Fruit fly (Drosophila melanogaster) whole organism, embryonic: ENCODE results near the gene CG14219.
A peak's percentile ranks its signal among the peaks of the same experiment; 100 is the strongest.

Experiments used
- Aef1 ChIP-seq: fragments of 200-800 bp; sonication (Bioruptor generic); IDR thresholded peaks from 3 replicates; pipeline ENCODE4 v1.3.6; 2022; ENCODE audit warnings: missing biosample characterization, missing genetic modification characterization
- Antp ChIP-seq: fragments of 200-800 bp; sonication (Bioruptor generic); optimal IDR thresholded peaks from 3 replicates; lab custom pipeline; 2016; ENCODE audit warnings: missing biosample characterization, missing genetic modification characterization
- Atf3 ChIP-seq: fragments of 200-800 bp; sonication (Bioruptor generic); optimal IDR thresholded peaks from 3 replicates; lab custom pipeline; 2016; ENCODE audit warnings: missing biosample characterization, missing genetic modification characterization
- B-H1 ChIP-seq: fragments of 200-800 bp; sonication (Bioruptor generic); IDR thresholded peaks from 3 replicates; pipeline ENCODE4 v1.3.6; 2022; ENCODE audit warnings: missing biosample characterization, missing genetic modification characterization
- Bdp1 ChIP-seq: fragments of 200-800 bp; sonication (Bioruptor generic); optimal IDR thresholded peaks from 3 replicates; lab custom pipeline; 2016; ENCODE audit warnings: missing biosample characterization, missing genetic modification characterization
- CG10321 ChIP-seq: fragments of 200-800 bp; sonication (Bioruptor generic); IDR thresholded peaks from 2 replicates; pipeline ENCODE4 v1.3.6; 2022; ENCODE audit warnings: missing biosample characterization, missing genetic modification characterization
- CG10543 ChIP-seq: fragments of 200-800 bp; sonication (Bioruptor generic); optimal IDR thresholded peaks from 3 replicates; lab custom pipeline; 2017; ENCODE audit warnings: missing biosample characterization, mild to moderate bottlenecking, missing genetic modification characterization, moderate library complexity
- CG11093 ChIP-seq: fragments of 200-800 bp; sonication (Bioruptor generic); IDR thresholded peaks from 3 replicates; pipeline ENCODE4 v1.3.6; 2022; ENCODE audit warnings: missing biosample characterization, missing genetic modification characterization
- CG13624 ChIP-seq: fragments of 200-800 bp; sonication (Bioruptor generic); optimal IDR thresholded peaks from 2 replicates; lab custom pipeline; 2016; ENCODE audit warnings: missing biosample characterization, missing genetic modification characterization
- CG1647 ChIP-seq: fragments of 200-800 bp; sonication (Bioruptor generic); optimal IDR thresholded peaks from 3 replicates; lab custom pipeline; 2016; ENCODE audit warnings: missing biosample characterization, missing genetic modification characterization
- CG2712 ChIP-seq: fragments of 200-800 bp; optimal IDR thresholded peaks from 3 replicates; lab custom pipeline; 2019; ENCODE audit warnings: missing biosample characterization, mild to moderate bottlenecking, missing genetic modification characterization, moderate library complexity
- CG31365 ChIP-seq: fragments of 200-800 bp; sonication (Bioruptor generic); optimal IDR thresholded peaks from 2 replicates; lab custom pipeline; 2018; ENCODE audit warnings: missing biosample characterization, mild to moderate bottlenecking, missing genetic modification characterization
- CG42726 ChIP-seq: fragments of 200-800 bp; sonication (Bioruptor generic); IDR thresholded peaks from 2 replicates; pipeline ENCODE4 v1.3.6; 2022; ENCODE audit warnings: missing biosample characterization, missing genetic modification characterization; ENCODE audit not compliant: partially characterized antibody
- CG4707 ChIP-seq: fragments of 200-800 bp; sonication (Bioruptor generic); optimal IDR thresholded peaks from 2 replicates; lab custom pipeline; 2018; ENCODE audit warnings: missing biosample characterization, mild to moderate bottlenecking, missing genetic modification characterization, moderate library complexity
- CG5245 ChIP-seq: fragments of 200-800 bp; sonication (Bioruptor generic); optimal IDR thresholded peaks from 3 replicates; lab custom pipeline; 2016; ENCODE audit warnings: missing biosample characterization, missing genetic modification characterization
- CG7839 ChIP-seq: fragments of 200-800 bp; sonication (Bioruptor generic); optimal IDR thresholded peaks from 3 replicates; lab custom pipeline; 2018; ENCODE audit warnings: missing biosample characterization, mild to moderate bottlenecking, missing genetic modification characterization, moderate library complexity
- CG9215 ChIP-seq: fragments of 200-800 bp; sonication (Bioruptor generic); IDR thresholded peaks from 2 replicates; pipeline ENCODE4 v1.3.6; 2022; ENCODE audit warnings: missing biosample characterization, missing genetic modification characterization
- CG9437 ChIP-seq: fragments of 200-800 bp; sonication (Bioruptor generic); optimal IDR thresholded peaks from 2 replicates; lab custom pipeline; 2018; ENCODE audit warnings: missing biosample characterization, mild to moderate bottlenecking, missing genetic modification characterization
- CHES-1-like ChIP-seq: fragments of 200-800 bp; sonication (Bioruptor generic); optimal IDR thresholded peaks from 2 replicates; lab custom pipeline; 2016; ENCODE audit warnings: missing biosample characterization, missing genetic modification characterization
- D ChIP-seq, 2 experiments: fragments of 200-800 bp in 1 of 2; fragments of >200 bp in 1 of 2; sonication (Bioruptor generic) in 1 of 2; optimal IDR thresholded peaks; 2 replicates in 1 of 2; 3 replicates in 1 of 2; lab custom pipeline; 2017; ENCODE audit warnings: mild to moderate bottlenecking in 1 of 2, missing biosample characterization in 1 of 2, missing genetic modification characterization in 1 of 2, missing genetic modification reagents in 1 of 2
- Dek ChIP-seq: fragments of 200-800 bp; sonication (Bioruptor generic); optimal IDR thresholded peaks from 3 replicates; lab custom pipeline; 2019; ENCODE audit warnings: missing biosample characterization, mild to moderate bottlenecking, missing genetic modification characterization, moderate library complexity
- Dp ChIP-seq: fragments of 200-800 bp; sonication (Bioruptor generic); optimal IDR thresholded peaks from 2 replicates; lab custom pipeline; 2018; ENCODE audit warnings: missing biosample characterization, mild to moderate bottlenecking, missing genetic modification characterization, moderate library complexity
- Elba2 ChIP-seq: fragments of 200-800 bp; sonication (Bioruptor generic); optimal IDR thresholded peaks from 3 replicates; lab custom pipeline; 2016; ENCODE audit warnings: missing biosample characterization, missing genetic modification characterization
- Gug ChIP-seq: fragments of 200-800 bp; sonication (Bioruptor generic); IDR thresholded peaks from 4 replicates; pipeline ENCODE4 v1.3.6; 2022; ENCODE audit warnings: missing biosample characterization, missing genetic modification characterization
- H2.0 ChIP-seq: fragments of 200-800 bp; sonication (Bioruptor generic); IDR thresholded peaks from 2 replicates; pipeline ENCODE4 v1.3.6; 2022; ENCODE audit warnings: missing biosample characterization, missing genetic modification characterization
- Kr ChIP-seq: fragments of 200-800 bp; sonication (Bioruptor generic); optimal IDR thresholded peaks from 2 replicates; lab custom pipeline; 2017; ENCODE audit warnings: missing biosample characterization, mild to moderate bottlenecking, missing genetic modification characterization
- Rx ChIP-seq: fragments of 200-800 bp; sonication (Bioruptor generic); IDR thresholded peaks from 2 replicates; pipeline ENCODE4 v1.3.6; 2022; ENCODE audit warnings: missing biosample characterization, missing genetic modification characterization
- Sox102F ChIP-seq: fragments of 200-800 bp; sonication (Bioruptor generic); optimal IDR thresholded peaks from 2 replicates; lab custom pipeline; 2018; ENCODE audit warnings: missing biosample characterization, mild to moderate bottlenecking, missing genetic modification characterization, moderate library complexity
- Sry-δ ChIP-seq: fragments of 200-800 bp; sonication (Bioruptor generic); optimal IDR thresholded peaks from 2 replicates; lab custom pipeline; 2016; ENCODE audit warnings: missing biosample characterization, missing genetic modification characterization
- Usf ChIP-seq: fragments of 200-800 bp; sonication (Bioruptor generic); optimal IDR thresholded peaks from 2 replicates; lab custom pipeline; 2017; ENCODE audit warnings: missing genotype, missing biosample characterization, missing genetic modification characterization
- ab ChIP-seq: fragments of 200-800 bp; sonication (Bioruptor generic); optimal IDR thresholded peaks from 2 replicates; lab custom pipeline; 2016; ENCODE audit warnings: missing biosample characterization, missing genetic modification characterization
- bbx ChIP-seq: fragments of 200-800 bp; sonication (Bioruptor generic); IDR thresholded peaks from 2 replicates; pipeline ENCODE4 v1.3.6; 2022; ENCODE audit warnings: missing biosample characterization, missing genetic modification characterization; ENCODE audit not compliant: partially characterized antibody
- cato ChIP-seq: fragments of 200-800 bp; sonication (Bioruptor generic); optimal IDR thresholded peaks from 2 replicates; lab custom pipeline; 2016; ENCODE audit warnings: missing biosample characterization, missing genetic modification characterization, borderline replicate concordance
- dpn ChIP-seq, 2 experiments: fragments of 200-800 bp; sonication (Bioruptor generic); optimal IDR thresholded peaks; 3 replicates each; lab custom pipeline; 2016; ENCODE audit warnings: missing biosample characterization in 2 of 2, missing genetic modification characterization in 2 of 2
- ems ChIP-seq: fragments of 200-800 bp; sonication (Bioruptor generic); optimal IDR thresholded peaks from 3 replicates; lab custom pipeline; 2016; ENCODE audit warnings: missing biosample characterization, missing genetic modification characterization
- esg ChIP-seq: fragments of 200-800 bp; sonication (Bioruptor generic); conservative IDR thresholded peaks from 2 replicates; pipeline ENCODE4 v1.3.6; 2022; ENCODE audit warnings: missing biosample characterization, missing genetic modification characterization
- fd96Cb ChIP-seq: fragments of 200-800 bp; sonication (Bioruptor generic); optimal IDR thresholded peaks from 2 replicates; lab custom pipeline; 2018; ENCODE audit warnings: missing biosample characterization, mild to moderate bottlenecking, missing genetic modification characterization, moderate library complexity
- fru ChIP-seq: fragments of >200 bp; optimal IDR thresholded peaks from 2 replicates; lab custom pipeline; 2017
- gce ChIP-seq: fragments of 200-800 bp; sonication (Bioruptor generic); IDR thresholded peaks from 3 replicates; pipeline ENCODE4 v1.3.6; 2022; ENCODE audit warnings: missing biosample characterization, missing genetic modification characterization
- gcm2 ChIP-seq: fragments of 200-800 bp; sonication (Bioruptor generic); optimal IDR thresholded peaks from 2 replicates; lab custom pipeline; 2016; ENCODE audit warnings: missing biosample characterization, missing genetic modification characterization
- ind ChIP-seq: fragments of 200-800 bp; sonication (Bioruptor generic); optimal IDR thresholded peaks from 3 replicates; lab custom pipeline; 2016; ENCODE audit warnings: missing biosample characterization, missing genetic modification characterization
- onecut ChIP-seq: fragments of 200-800 bp; sonication (Bioruptor generic); IDR thresholded peaks from 2 replicates; pipeline ENCODE4 v1.3.6; 2022; ENCODE audit warnings: missing biosample characterization, missing genetic modification characterization
- peb ChIP-seq: fragments of 200-800 bp; sonication (Bioruptor generic); IDR thresholded peaks from 2 replicates; pipeline ENCODE4 v1.3.6; 2022; ENCODE audit warnings: missing biosample characterization, missing genetic modification characterization
- pros ChIP-seq: fragments of 200-800 bp; sonication (Bioruptor generic); optimal IDR thresholded peaks from 3 replicates; lab custom pipeline; 2019; ENCODE audit warnings: missing biosample characterization, mild to moderate bottlenecking, missing genetic modification characterization, moderate library complexity
- psq ChIP-seq: fragments of 200-800 bp; sonication (Bioruptor generic); optimal IDR thresholded peaks from 2 replicates; lab custom pipeline; 2017; ENCODE audit warnings: missing biosample characterization, missing genetic modification characterization
- salm ChIP-seq: fragments of 200-800 bp; sonication (Bioruptor generic); optimal IDR thresholded peaks from 2 replicates; lab custom pipeline; 2018; ENCODE audit warnings: missing biosample characterization, mild to moderate bottlenecking, missing genetic modification characterization
- sc ChIP-seq, 3 experiments: fragments of >200 bp in 2 of 3; fragments of 200-800 bp in 1 of 3; sonication (Bioruptor generic) in 1 of 3; optimal IDR thresholded peaks; 2 replicates in 2 of 3; 3 replicates in 1 of 3; lab custom pipeline; 2017; ENCODE audit warnings: mild to moderate bottlenecking in 1 of 3, missing biosample characterization in 1 of 3, missing genetic modification characterization in 1 of 3, missing genetic modification reagents in 1 of 3
- slp2 ChIP-seq: fragments of 200-800 bp; sonication (Bioruptor generic); optimal IDR thresholded peaks from 2 replicates; lab custom pipeline; 2016; ENCODE audit warnings: missing biosample characterization, missing genetic modification characterization
- tap ChIP-seq: fragments of 200-800 bp; optimal IDR thresholded peaks from 3 replicates; lab custom pipeline; 2019; ENCODE audit warnings: missing biosample characterization, mild to moderate bottlenecking, missing genetic modification characterization, moderate library complexity
- vnd ChIP-seq: fragments of 200-800 bp; sonication (Bioruptor generic); IDR thresholded peaks from 3 replicates; pipeline ENCODE4 v1.3.6; 2022; ENCODE audit warnings: missing biosample characterization, missing genetic modification characterization; ENCODE audit not compliant: partially characterized antibody
- wek ChIP-seq: fragments of 200-800 bp; sonication (Bioruptor generic); optimal IDR thresholded peaks from 3 replicates; lab custom pipeline; 2018; ENCODE audit warnings: missing biosample characterization, mild to moderate bottlenecking, missing genetic modification characterization, moderate library complexity

CG14219 gene

dm6 chrX:19601644-19602043 is 11.7 kb upstream of the CG14219 start, which contains the start of gene CG14220 (continued):
- TF ChIP-seq dpn (GFP tag; optimal IDR thresholded peaks at IDR 0.05; lab: Kevin White, UChicago) (peak in 1 of 2 experiments; percentile 10), CG4707 (GFP tag; lab: Kevin White, UChicago) (no peak), ems (GFP tag; lab: Kevin White, UChicago) (no peak), Aef1 (GFP tag; lab: Robert Waterston, UW) (no peak), Kr (GFP tag; lab: Kevin White, UChicago) (no peak), ab (GFP tag; lab: Kevin White, UChicago) (no peak), CG9215 (GFP tag; lab: Robert Waterston, UW) (no peak), psq (no peak), Antp (GFP tag; lab: Kevin White, UChicago) (no peak), Sry-δ (peak; percentile 93), Usf (GFP tag; lab: Kevin White, UChicago) (no peak), CG42726 (GFP tag; lab: Robert Waterston, UW) (peak; percentile 90), D (optimal IDR thresholded peaks at IDR 0.05; lab: Kevin White, UChicago) (no peak), D (GFP tag; optimal IDR thresholded peaks at IDR 0.05; lab: Kevin White, UChicago) (no peak), fd96Cb (no peak), CHES-1-like (peak; percentile 10), Rx (GFP tag; lab: Robert Waterston, UW) (no peak), cato (GFP tag; lab: Kevin White, UChicago) (no peak), Sox102F (GFP tag; lab: Kevin White, UChicago) (no peak), vnd (GFP tag; lab: Robert Waterston, UW) (peak; percentile 87), CG11093 (GFP tag; lab: Robert Waterston, UW) (no peak), CG2712 (tag; lab: Kevin White, UChicago) (peak; percentile 41), CG31365 (tag; lab: Kevin White, UChicago) (no peak), H2.0 (GFP tag; lab: Robert Waterston, UW) (no peak), bbx (GFP tag; lab: Robert Waterston, UW) (peak; percentile 97), CG7839 (tag; lab: Kevin White, UChicago) (no peak), gce (GFP tag; lab: Robert Waterston, UW) (no peak), gcm2 (GFP tag; lab: Kevin White, UChicago) (no peak), wek (GFP tag; lab: Kevin White, UChicago) (no peak), fru (lab: Kevin White, UChicago) (no peak), Bdp1 (GFP tag; lab: Kevin White, UChicago) (no peak), CG5245 (GFP tag; lab: Kevin White, UChicago) (no peak), CG10543 (GFP tag; lab: Kevin White, UChicago) (peak; percentile 32), salm (tag; lab: Kevin White, UChicago) (no peak), esg (no peak), sc (optimal IDR thresholded peaks at IDR 0.05; lab: Kevin White, UChicago) (no peak), sc (GFP tag; optimal IDR thresholded peaks at IDR 0.05; lab: Kevin White, UChicago) (no peak), peb (no peak), Gug (GFP tag; lab: Robert Waterston, UW) (no peak), B-H1 (GFP tag; lab: Robert Waterston, UW) (no peak), CG10321 (GFP tag; lab: Robert Waterston, UW) (no peak), tap (tag; lab: Kevin White, UChicago) (no peak), slp2 (GFP tag; lab: Kevin White, UChicago) (no peak), Atf3 (no peak), Dek (tag; lab: Kevin White, UChicago) (peak; percentile 13), CG9437 (no peak), CG13624 (GFP tag; lab: Kevin White, UChicago) (peak; percentile 7), ind (no peak), CG1647 (GFP tag; lab: Kevin White, UChicago) (no peak), onecut (GFP tag; lab: Robert Waterston, UW) (no peak), Elba2 (no peak), Dp (GFP tag; lab: Kevin White, UChicago) (peak; percentile 92), pros (GFP tag; lab: Kevin White, UChicago) (no peak)
